Worm (Caenorhabditis elegans) whole organism, L4/young adult: ENCODE data around the gene gmeb-2.

Experiments
- W03F9.2 ChIP-seq: fragments of 150-350 bp; optimal IDR thresholded peaks from 2 replicates; lab custom pipeline; 2014; ENCODE audit warnings: missing biosample characterization, missing genetic modification characterization
- dao-5 ChIP-seq: sonication (generic microtip); optimal IDR thresholded peaks from 2 replicates; lab custom pipeline; 2016; ENCODE audit warnings: missing genotype, missing genetic modification characterization, moderate library complexity, missing compliant biosample characterization
- him-1 ChIP-seq: sonication (generic microtip); optimal IDR thresholded peaks from 2 replicates; lab custom pipeline; 2016; ENCODE audit warnings: missing genotype, missing genetic modification reagents, missing genetic modification characterization, missing compliant biosample characterization

Gene gmeb-2

ce11 chrX:15878785-15879184 is at the start of gene gmeb-2:
TSS of gene gmeb-2 (plus strand) at chrX:15879085.
- TF ChIP-seq dao-5 (no peak), W03F9.2 (no peak), him-1 (tag; lab: Kevin White, UChicago) (no peak)

ce11 chrX:15831537-15831936 is 47.3 kb upstream of the gmeb-2 start:
- no peak for TF ChIP-seq him-1 (tag; lab: Kevin White, UChicago)
- no peak for TF ChIP-seq W03F9.2
- TF ChIP-seq dao-5, result no peak

DNA sequence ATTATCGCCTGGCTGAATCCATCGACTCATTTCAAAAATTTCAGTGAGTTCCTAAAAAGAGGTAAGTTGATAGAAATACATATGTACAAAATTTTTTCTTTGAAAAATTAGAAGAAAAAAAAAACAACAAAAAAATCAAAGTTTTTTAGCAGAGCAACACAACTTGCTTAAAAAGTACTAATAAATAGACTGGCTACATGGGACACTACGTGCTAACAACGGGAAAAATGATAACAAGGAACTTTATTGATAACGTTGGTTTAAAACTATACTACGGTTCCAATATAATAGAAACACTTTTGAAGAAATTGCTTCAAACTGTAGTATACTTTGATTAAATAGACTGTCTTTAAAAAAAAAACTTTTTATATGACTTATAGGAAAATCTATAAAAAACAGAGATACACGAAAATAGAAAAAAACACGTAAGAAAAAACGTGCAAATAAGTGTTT is 40.4 kb upstream of the gmeb-2 start, which contains the start of gene acox-1.6:
TSS of gene acox-1.6 (minus strand) at position 51 of the 453 bp plus-strand sequence.
- TF ChIP-seq dao-5 (no peak), him-1 (tag; lab: Kevin White, UChicago) (no peak), W03F9.2 (no peak)

DNA sequence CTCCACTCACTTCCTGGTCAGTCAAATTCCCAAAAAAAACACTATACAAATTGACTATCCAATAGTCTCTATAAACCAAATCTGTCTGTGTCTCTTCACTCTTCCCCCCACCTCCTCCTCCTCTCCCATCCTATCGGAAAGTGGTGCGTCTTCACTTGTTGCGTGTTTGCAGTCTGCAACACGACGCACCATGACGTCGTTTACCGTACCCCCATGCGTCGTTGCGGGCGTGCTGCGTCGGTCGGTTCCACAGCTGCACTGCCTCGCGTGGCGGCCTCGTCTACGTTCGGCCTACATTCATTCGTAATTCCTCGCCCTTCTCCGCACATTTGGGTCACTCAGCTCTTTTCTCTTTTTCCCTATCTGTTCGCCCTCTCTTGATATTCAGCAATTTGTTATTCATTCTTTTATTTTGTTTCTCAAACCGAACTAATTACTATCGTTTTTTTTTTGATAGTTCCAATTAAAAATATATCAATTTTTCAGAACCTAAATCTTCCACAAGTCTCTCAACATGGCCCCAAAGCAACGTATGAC is 37.7 kb upstream of the gmeb-2 start, which contains the start of gene serp-1.1:
TSS of gene serp-1.1 (plus strand) at position 487 of the 537 bp plus-strand sequence.
- TF ChIP-seq dao-5 (peak; percentile 92), W03F9.2 (peak; percentile 91), him-1 (tag; lab: Kevin White, UChicago) (peak; percentile 95)

- no peak for TF ChIP-seq him-1 (tag; lab: Kevin White, UChicago)
- TF ChIP-seq dao-5, result no peak
- no peak for TF ChIP-seq W03F9.2
Observed at ce11 chrX:15842492-15842891, 36.4 kb upstream of the gmeb-2 start.

DNA sequence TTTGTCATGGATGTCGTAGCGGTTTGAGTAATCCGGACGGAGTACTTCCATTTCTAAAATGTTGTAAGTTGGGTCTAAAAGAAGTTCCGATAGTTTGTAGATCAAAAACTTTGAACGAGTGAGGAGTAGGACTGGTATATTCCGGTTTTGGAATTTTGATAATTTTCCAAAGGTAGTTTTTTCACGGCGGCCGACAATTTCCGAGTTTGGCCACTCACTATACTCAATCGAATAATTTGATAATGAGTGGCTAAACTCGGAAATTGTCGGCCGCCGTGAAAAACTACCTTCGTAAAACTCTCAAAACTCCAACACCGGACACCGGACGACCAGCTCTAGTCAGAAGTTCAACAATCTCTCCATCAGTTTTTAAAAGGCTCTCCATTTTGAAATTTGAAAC is 34.6 kb upstream of the gmeb-2 start:
- TF ChIP-seq W03F9.2 (no peak), dao-5 (no peak), him-1 (tag; lab: Kevin White, UChicago) (no peak)

DNA sequence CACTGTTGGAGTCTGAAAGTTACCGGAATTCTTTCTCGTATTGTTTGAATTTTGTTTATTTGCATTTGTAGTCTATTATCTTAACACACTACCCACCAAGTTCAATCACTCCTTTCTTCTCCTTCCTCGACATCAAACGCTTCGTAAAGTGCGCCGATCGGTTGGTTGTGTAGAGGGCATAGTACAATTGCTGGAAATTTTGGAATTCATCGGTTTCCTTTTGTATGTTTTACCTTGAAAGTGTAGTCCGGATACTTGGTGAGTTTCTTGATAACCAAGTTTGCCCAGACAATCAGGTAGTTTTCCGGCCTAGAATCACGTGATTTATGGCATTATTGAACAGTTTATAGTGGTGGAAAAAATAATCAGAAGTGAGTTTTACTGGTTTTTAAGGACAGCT is 32.3 kb upstream of the gmeb-2 start:
- TF ChIP-seq dao-5 (no peak), him-1 (tag; lab: Kevin White, UChicago) (no peak), W03F9.2 (no peak)

DNA sequence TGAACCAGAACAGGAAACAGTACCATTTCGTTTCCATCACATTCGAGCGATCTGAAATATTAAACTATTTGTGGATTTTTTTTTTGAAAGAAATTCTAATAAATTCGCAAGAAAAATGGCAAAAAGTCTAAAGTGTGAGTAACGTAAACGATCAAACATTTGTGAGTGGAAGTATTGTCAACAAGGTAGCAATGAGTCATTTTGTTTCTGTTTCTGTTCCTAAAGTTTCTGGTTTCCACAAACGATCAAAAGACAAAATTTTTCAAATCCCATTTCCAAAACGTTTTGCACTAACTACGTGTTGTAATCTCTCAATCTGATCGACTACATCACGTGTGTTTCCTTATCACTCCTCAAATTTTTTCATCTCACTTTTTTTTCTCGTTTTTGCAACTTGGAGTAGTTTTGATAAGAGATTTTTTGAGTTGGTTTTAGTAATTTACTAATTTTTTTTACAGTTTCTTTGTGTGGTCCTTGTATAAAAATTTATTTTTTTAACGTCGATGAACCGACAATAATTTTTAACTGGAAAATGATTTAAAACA is 31.3 kb upstream of the gmeb-2 start, which contains the start of gene F59F4.3:
TSS of gene F59F4.3 (minus strand) at position 51 of the 545 bp plus-strand sequence.
- TF ChIP-seq dao-5 (no peak), him-1 (tag; lab: Kevin White, UChicago) (no peak), W03F9.2 (no peak)

ce11 chrX:15848867-15849266 is 30.0 kb upstream of the gmeb-2 start:
- no peak for TF ChIP-seq him-1 (tag; lab: Kevin White, UChicago)
- TF ChIP-seq W03F9.2, result no peak
- no peak for TF ChIP-seq dao-5

ce11 chrX:15849397-15849935 is 29.4 kb upstream of the gmeb-2 start, which contains the start of gene acl-1:
TSS of gene acl-1 (plus strand) at chrX:15849885.
- TF ChIP-seq W03F9.2 (peak; percentile 11), him-1 (tag; lab: Kevin White, UChicago) (peak; percentile 62), dao-5 (no peak)

- TF ChIP-seq dao-5, result no peak
- TF ChIP-seq W03F9.2, result no peak
- TF ChIP-seq him-1 (tag; lab: Kevin White, UChicago), result no peak
Observed at ce11 chrX:15851013-15851412, 27.9 kb upstream of the gmeb-2 start.

DNA sequence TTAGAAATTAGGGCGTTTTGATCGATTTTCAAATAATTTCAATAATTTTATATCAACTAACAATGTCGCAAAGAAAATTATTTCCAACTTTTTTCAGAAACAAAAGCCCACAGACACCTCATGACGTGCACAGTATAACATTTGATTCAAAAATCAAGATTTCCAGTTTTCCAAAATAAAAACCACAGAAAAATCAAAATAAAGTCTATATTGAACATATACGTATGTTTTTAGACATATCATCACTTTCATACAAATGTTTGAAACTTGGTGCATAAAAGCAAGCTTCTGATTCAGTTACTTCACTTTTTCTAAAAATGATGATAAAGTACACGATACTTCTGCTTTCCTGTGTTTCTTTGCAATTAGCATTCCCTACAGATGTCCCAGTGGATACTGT is 22.0 kb upstream of the gmeb-2 start, which contains the start of gene F53H4.2:
TSS of gene F53H4.2 (plus strand) at position 301 of the 400 bp plus-strand sequence.
- TF ChIP-seq dao-5, result no peak
- TF ChIP-seq him-1 (tag; lab: Kevin White, UChicago), result no peak
- TF ChIP-seq W03F9.2, result no peak

- no peak for TF ChIP-seq dao-5
- TF ChIP-seq W03F9.2, result no peak
- no peak for TF ChIP-seq him-1 (tag; lab: Kevin White, UChicago)
Observed at ce11 chrX:15860556-15861008, 18.3 kb upstream of the gmeb-2 start, which contains the start of gene F53H4.6. TSS of gene F53H4.6 (minus strand) at chrX:15860606.

ce11 chrX:15865868-15866555 is 12.9 kb upstream of the gmeb-2 start, which contains the start of the genes csb-1 and F53H4.4:
TSS of gene csb-1 (minus strand) at chrX:15865918.
TSS of gene F53H4.4 (plus strand) at chrX:15866387.
- peak; percentile 76 for TF ChIP-seq W03F9.2
- no peak for TF ChIP-seq him-1 (tag; lab: Kevin White, UChicago)
